Worm (Caenorhabditis elegans) whole organism, early embryonic: ENCODE measurements around the gene twk-16.

Source experiments
- B0310.2 ChIP-seq: sonication (generic microtip); optimal IDR thresholded peaks from 2 replicates; lab custom pipeline; 2016; ENCODE audit warnings: mild to moderate bottlenecking, missing genetic modification characterization, missing compliant biosample characterization
- F13C5.2 ChIP-seq: sonication (generic microtip); optimal IDR thresholded peaks from 2 replicates; lab custom pipeline; 2017; ENCODE audit warnings: mild to moderate bottlenecking, missing genetic modification characterization, inconsistent platforms, missing compliant biosample characterization
- aly-1 ChIP-seq: sonication (generic microtip); optimal IDR thresholded peaks from 2 replicates; lab custom pipeline; 2016; ENCODE audit warnings: missing genetic modification characterization, missing compliant biosample characterization
- ama-1 ChIP-seq: fragments of 150-350 bp; optimal IDR thresholded peaks from 2 replicates; lab custom pipeline; 2014
- ceh-13 ChIP-seq: fragments of 200-800 bp; sonication (Bioruptor generic); optimal IDR thresholded peaks from 2 replicates; lab custom pipeline; 2018; ENCODE audit warnings: mild to moderate bottlenecking, missing genetic modification characterization, missing compliant biosample characterization
- ceh-36 ChIP-seq: sonication (generic microtip); optimal IDR thresholded peaks from 2 replicates; lab custom pipeline; 2016; ENCODE audit warnings: missing genetic modification characterization, inconsistent platforms, missing compliant biosample characterization
- ets-7 ChIP-seq: sonication (generic microtip); optimal IDR thresholded peaks from 2 replicates; lab custom pipeline; 2016; ENCODE audit warnings: missing genotype, missing genetic modification characterization, missing compliant biosample characterization
- flt-1 ChIP-seq: fragments of 200-800 bp; sonication (Bioruptor generic); IDR thresholded peaks from 2 replicates; pipeline ENCODE4 v1.3.6; 2022; ENCODE audit warnings: missing genetic modification characterization, missing compliant biosample characterization
- hmbx-1 ChIP-seq: sonication (generic microtip); optimal IDR thresholded peaks from 2 replicates; lab custom pipeline; 2016; ENCODE audit warnings: mild to moderate bottlenecking, missing genetic modification characterization, missing compliant biosample characterization
- hmg-4 ChIP-seq: fragments of 200-800 bp; sonication (Bioruptor generic); optimal IDR thresholded peaks from 2 replicates; lab custom pipeline; 2018; ENCODE audit warnings: mild to moderate bottlenecking, missing genetic modification characterization, missing compliant biosample characterization
- hnd-1 ChIP-seq: sonication (generic microtip); optimal IDR thresholded peaks from 2 replicates; lab custom pipeline; 2016; ENCODE audit warnings: missing genetic modification characterization, missing compliant biosample characterization
- pes-1 ChIP-seq: fragments of 200-800 bp; sonication (Bioruptor generic); IDR thresholded peaks from 2 replicates; pipeline ENCODE4 v1.3.6; 2022; ENCODE audit warnings: missing genetic modification reagents, missing genetic modification characterization, missing compliant biosample characterization
- scrt-1 ChIP-seq: fragments of 200-800 bp; sonication (Bioruptor generic); IDR thresholded peaks from 2 replicates; pipeline ENCODE4 v1.3.6; 2022; ENCODE audit warnings: missing genetic modification characterization, missing compliant biosample characterization
- sea-1 ChIP-seq: fragments of 200-800 bp; sonication (Bioruptor generic); conservative IDR thresholded peaks from 2 replicates; pipeline ENCODE4 v1.3.6; 2022; ENCODE audit warnings: missing genetic modification characterization, missing compliant biosample characterization
- tbx-11 ChIP-seq: fragments of 200-800 bp; sonication (Bioruptor generic); IDR thresholded peaks from 2 replicates; pipeline ENCODE4 v1.3.6; 2022; ENCODE audit warnings: missing genetic modification characterization, missing compliant biosample characterization
- tbx-37 ChIP-seq: fragments of 200-800 bp; sonication (Bioruptor generic); conservative IDR thresholded peaks from 2 replicates; pipeline ENCODE4 v1.3.6; 2022; ENCODE audit warnings: missing genetic modification reagents, missing genetic modification characterization, missing compliant biosample characterization
- tra-4 ChIP-seq: sonication (generic microtip); optimal IDR thresholded peaks from 2 replicates; lab custom pipeline; 2017; ENCODE audit warnings: missing genetic modification characterization, missing compliant biosample characterization

Gene twk-16

ce11 chrX:3114306-3115133 is 33.6 kb downstream of the twk-16 start, which contains the start of gene gpd-2:
Gene gpd-2, minus strand, starts transcription at chrX:3114689.
- TF ChIP-seq tbx-11 (GFP tag; lab: Robert Waterston, UW): no peak
- TF ChIP-seq hnd-1 (tag; lab: Kevin White, UChicago): no peak
- TF ChIP-seq hmbx-1 (tag; lab: Kevin White, UChicago): no peak
- TF ChIP-seq F13C5.2 (tag; lab: Kevin White, UChicago): no peak
- TF ChIP-seq ceh-13 (GFP tag; lab: Kevin White, UChicago): no peak
- no peak for TF ChIP-seq tra-4 (tag; lab: Kevin White, UChicago)
- no peak for TF ChIP-seq B0310.2 (tag; lab: Kevin White, UChicago)
- no peak for TF ChIP-seq sea-1 (GFP tag; lab: Robert Waterston, UW)
- TF ChIP-seq pes-1 (GFP tag; lab: Robert Waterston, UW): no peak
- no peak for TF ChIP-seq scrt-1 (GFP tag; lab: Robert Waterston, UW)
- no peak for TF ChIP-seq ama-1

DNA sequence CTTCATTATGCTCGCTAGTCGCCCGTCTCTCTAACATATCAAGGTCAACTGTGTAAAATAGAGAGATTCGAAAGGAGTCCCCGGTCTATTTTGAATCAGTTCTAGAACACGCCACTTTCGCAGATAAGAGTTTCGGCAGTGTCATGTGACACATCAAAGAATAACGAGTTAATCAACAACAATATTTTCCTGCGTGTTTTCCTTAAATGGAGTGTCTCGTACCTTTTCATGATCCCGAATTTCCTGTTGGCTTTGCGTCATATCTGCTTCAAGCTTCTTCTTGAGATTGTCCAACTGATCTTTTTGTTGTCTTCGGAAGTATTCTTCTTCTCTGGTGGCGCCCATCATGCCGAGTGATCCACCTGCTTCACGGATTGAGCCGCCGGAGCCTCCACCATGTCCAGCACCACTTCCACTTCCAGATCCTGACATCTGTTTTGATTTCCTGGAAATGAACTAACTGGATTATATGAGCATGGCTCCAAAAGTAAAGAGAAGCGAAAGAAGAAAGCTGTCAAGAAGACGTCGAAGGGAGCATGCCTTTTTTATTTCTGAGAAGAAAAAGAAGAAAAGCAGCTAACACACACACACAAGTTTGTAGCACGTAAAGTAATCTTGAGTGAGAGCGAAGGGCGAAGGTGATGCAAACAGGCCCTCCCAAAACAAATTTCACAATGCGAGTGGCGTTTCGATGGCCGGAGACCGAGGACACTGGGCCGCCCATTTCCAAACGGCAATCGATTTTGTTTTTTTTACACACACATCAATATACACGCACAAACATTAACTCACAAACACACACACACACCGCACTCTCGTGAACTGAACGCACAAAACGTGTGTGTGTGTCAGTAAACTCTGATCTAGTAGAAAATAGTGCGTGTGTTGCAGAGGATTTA is 34.5 kb downstream of the twk-16 start:
- TF ChIP-seq hmg-4 (GFP tag; lab: Kevin White, UChicago): no peak
- TF ChIP-seq ama-1: no peak
- no peak for TF ChIP-seq hmbx-1 (tag; lab: Kevin White, UChicago)
- no peak for TF ChIP-seq tbx-11 (GFP tag; lab: Robert Waterston, UW)

DNA sequence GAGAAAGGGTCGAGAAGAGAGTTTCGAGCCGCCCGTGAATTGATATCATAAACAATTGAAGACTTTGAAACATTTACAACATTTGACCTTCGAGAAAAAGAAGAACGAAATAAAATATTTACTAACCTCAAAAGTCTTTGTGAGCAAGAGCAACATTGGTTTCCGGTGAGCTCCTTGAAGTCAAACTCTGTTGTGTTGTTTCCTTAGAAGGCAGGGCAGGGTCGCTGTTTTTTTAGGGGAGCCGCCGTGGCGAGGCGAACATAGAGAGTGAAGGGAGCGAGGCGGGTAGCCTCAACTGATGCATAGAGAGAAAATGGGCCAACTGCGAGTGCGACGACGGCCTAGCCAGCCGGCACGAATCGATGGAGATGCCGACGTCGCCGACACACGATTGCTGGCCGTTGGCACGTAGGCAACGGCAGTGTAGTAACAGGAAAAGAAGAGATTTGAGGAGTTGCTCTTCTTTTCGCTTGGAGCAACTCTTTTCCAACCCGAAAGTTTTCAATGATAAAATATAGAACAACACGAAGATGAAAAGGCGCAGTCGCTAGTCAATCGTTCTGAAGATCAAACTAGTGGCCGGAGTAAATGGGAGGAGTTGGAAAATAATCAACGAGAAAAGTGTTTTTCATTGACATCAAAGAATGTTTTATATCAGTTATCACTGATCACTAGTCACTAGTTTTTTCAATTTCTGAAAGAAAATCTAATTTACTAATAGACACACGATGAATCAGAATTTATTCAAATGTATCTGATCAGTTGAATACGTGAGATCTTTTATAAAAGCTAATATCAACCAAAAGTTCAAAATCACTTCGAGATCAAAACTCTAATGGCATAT is 35.3 kb downstream of the twk-16 start, which contains the start of gene mai-1:
TSS of gene mai-1 (minus strand) at position 557 of the 844 bp plus-strand sequence.
- TF ChIP-seq tbx-37: no peak
- TF ChIP-seq flt-1 (GFP tag; lab: Robert Waterston, UW): no peak
- TF ChIP-seq ama-1: no peak
- peak; percentile 52; the same call in 1 of the 2 replicates for TF ChIP-seq pes-1 (GFP tag; lab: Robert Waterston, UW)
- no peak for TF ChIP-seq sea-1 (GFP tag; lab: Robert Waterston, UW)
- TF ChIP-seq ceh-13 (GFP tag; lab: Kevin White, UChicago): no peak
- TF ChIP-seq scrt-1 (GFP tag; lab: Robert Waterston, UW): no peak
- TF ChIP-seq ceh-36 (tag; lab: Kevin White, UChicago): no peak
- no peak for TF ChIP-seq ets-7 (tag; lab: Kevin White, UChicago)
- TF ChIP-seq F13C5.2 (tag; lab: Kevin White, UChicago): peak; percentile 30
- peak; percentile 21 for TF ChIP-seq hmg-4 (GFP tag; lab: Kevin White, UChicago)
- no peak for TF ChIP-seq tra-4 (tag; lab: Kevin White, UChicago)

DNA sequence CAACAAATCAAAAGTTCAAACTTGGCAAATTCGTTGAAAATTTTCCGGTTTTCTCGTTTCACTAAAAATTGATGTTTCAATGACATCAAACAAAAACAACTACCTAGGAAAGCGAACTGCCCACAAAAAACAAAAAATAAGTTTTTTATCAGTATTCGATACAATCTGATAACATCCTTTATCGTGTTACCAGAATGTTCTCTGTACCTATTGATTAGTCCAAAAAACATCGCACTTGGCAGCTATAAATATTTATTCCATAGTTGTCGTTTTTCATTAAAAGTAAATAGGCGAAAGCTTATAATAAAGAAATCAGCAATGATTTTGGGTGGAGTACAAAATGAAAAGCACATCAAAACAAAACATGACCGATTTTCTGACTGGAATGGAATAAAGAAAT is 36.3 kb downstream of the twk-16 start:
- TF ChIP-seq hnd-1 (tag; lab: Kevin White, UChicago): no peak
- no peak for TF ChIP-seq flt-1 (GFP tag; lab: Robert Waterston, UW)
- TF ChIP-seq ama-1: peak; percentile 40
- no peak for TF ChIP-seq hmbx-1 (tag; lab: Kevin White, UChicago)
- no peak for TF ChIP-seq aly-1 (tag; lab: Kevin White, UChicago)
- TF ChIP-seq ets-7 (tag; lab: Kevin White, UChicago): no peak
- no peak for TF ChIP-seq B0310.2 (tag; lab: Kevin White, UChicago)

ce11 chrX:3118596-3119287 is 37.8 kb downstream of the twk-16 start:
- TF ChIP-seq ets-7 (tag; lab: Kevin White, UChicago) (no peak), ama-1 (peak; percentile 39)

DNA sequence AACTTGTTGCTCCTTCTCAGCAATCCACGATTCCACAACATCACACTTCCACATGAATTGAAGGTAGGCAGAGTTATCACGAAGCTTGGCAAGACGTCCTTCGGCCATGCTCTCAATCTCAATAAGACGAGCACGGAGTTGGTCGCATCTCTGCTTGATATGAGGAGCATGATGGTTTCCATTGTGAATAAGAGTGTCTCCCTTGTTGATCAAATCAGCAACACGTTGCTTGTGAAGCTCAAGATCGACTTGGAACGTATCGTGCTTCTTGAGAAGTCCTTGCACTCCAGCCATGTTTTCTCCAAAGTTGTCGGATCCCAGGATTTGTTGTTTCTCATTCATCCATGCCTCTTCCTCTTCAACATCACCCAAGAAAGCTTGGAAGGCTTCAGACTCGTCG is 38.7 kb downstream of the twk-16 start:
- TF ChIP-seq sea-1 (GFP tag; lab: Robert Waterston, UW): no peak
- TF ChIP-seq tbx-37: no peak
- no peak for TF ChIP-seq aly-1 (tag; lab: Kevin White, UChicago)
- TF ChIP-seq hmbx-1 (tag; lab: Kevin White, UChicago): no peak
- no peak for TF ChIP-seq tbx-11 (GFP tag; lab: Robert Waterston, UW)
- no peak for TF ChIP-seq ama-1
- TF ChIP-seq ceh-13 (GFP tag; lab: Kevin White, UChicago): no peak

ce11 chrX:3126233-3126632 is 45.3 kb downstream of the twk-16 start:
- no peak for TF ChIP-seq ceh-36 (tag; lab: Kevin White, UChicago)
- TF ChIP-seq flt-1 (GFP tag; lab: Robert Waterston, UW): no peak
- no peak for TF ChIP-seq ceh-13 (GFP tag; lab: Kevin White, UChicago)
- TF ChIP-seq aly-1 (tag; lab: Kevin White, UChicago): no peak
- no peak for TF ChIP-seq pes-1 (GFP tag; lab: Robert Waterston, UW)
- no peak for TF ChIP-seq B0310.2 (tag; lab: Kevin White, UChicago)
- TF ChIP-seq tbx-37: no peak
- TF ChIP-seq hnd-1 (tag; lab: Kevin White, UChicago): no peak
